Worm (Caenorhabditis elegans): ENCODE measurements around the gene Y55D5A.1.

The Y55D5A.1 gene

DNA sequence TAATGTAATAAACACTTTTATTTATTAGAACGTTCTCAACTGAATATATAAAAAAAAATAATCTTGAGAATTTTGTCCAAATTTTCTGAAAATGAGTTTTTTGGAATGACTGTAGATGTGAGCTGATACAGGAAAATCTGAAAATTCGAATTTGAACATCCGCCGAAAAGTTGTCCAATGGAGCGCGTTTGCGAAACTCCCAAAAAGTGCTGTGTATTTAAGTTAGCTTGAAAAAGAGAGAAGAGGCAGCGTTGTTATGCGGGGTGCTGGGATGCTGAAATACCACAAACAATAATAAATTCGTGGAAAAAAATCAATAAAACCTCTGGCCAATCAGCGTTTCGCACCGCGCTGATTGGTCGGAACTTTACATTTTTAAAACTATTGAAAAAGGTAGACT lies 12.0 kb upstream of the Y55D5A.1 start:
- TF ChIP-seq nhr-10 (tag; optimal IDR thresholded peaks at IDR 0.05) (no peak), ztf-1 (GFP tag; conservative IDR thresholded peaks at IDR 0.05) (no peak), R02D3.7 (tag; optimal IDR thresholded peaks at IDR 0.05) (no peak), F13H6.1 (tag; optimal IDR thresholded peaks at IDR 0.05) (no peak), unc-55 (GFP tag; optimal IDR thresholded peaks at IDR 0.05) (no peak), egl-27 (tag; optimal IDR thresholded peaks at IDR 0.05) (no peak), fos-1 (tag; optimal IDR thresholded peaks at IDR 0.05) (no peak), crh-2 (tag; optimal IDR thresholded peaks at IDR 0.05) (no peak), mab-5 (tag; optimal IDR thresholded peaks at IDR 0.05) (no peak)

DNA sequence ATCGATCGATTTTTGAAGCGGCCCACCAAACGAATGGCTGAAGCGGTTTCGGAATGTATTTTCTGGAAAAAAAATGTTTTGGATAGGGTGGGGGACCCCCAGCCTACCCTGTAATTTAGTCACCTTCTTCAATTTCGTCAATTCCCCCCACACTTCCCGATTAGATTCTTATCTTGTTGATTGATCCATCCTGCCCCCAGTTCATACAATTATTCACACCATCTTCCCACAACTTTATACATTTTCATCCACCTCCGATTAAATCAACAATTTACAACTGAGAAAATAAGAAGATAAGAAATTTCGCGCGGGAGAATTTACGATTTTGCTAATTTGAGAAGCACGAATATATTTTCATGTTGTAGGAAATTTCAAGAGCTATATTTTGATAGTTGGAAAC lies 9.2 kb upstream of the Y55D5A.1 start:
- peak; percentile 88 for TF ChIP-seq ceh-16 (tag; optimal IDR thresholded peaks at IDR 0.05)
- TF ChIP-seq sma-9 (GFP tag; optimal IDR thresholded peaks at IDR 0.05) = no peak
- no peak for TF ChIP-seq sma-9 (tag; optimal IDR thresholded peaks at IDR 0.05)

DNA sequence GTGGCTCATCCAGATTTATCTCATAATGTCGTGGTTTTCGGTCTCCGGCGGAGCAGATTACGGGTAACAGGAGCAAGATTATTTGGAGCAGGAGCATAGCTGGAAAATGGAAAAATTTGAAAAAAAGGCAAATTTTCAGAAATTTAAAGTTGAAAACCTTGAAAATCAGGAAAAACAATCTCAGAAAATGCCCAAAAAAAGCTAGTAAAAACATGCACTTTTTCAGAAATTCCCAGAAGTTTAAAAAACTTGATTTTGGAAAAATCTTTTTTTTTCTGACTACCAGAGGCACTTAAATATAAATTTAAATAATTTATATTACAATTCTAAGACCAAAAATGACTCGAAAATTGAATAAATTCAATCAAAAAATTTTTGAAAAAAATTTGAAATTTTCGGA lies 6.5 kb upstream of the Y55D5A.1 start, which contains the start of gene Y55D5A.3:
Gene Y55D5A.3, minus strand, starts transcription at position 101 of the 400 bp plus-strand sequence.
- TF ChIP-seq snpc-4 (tag; optimal IDR thresholded peaks at IDR 0.05) (no peak), lin-11 (tag; optimal IDR thresholded peaks at IDR 0.05) (no peak), zag-1 (tag; optimal IDR thresholded peaks at IDR 0.05) (no peak), unc-55 (GFP tag; optimal IDR thresholded peaks at IDR 0.05) (no peak), nhr-237 (tag; optimal IDR thresholded peaks at IDR 0.05) (no peak), nhr-25 (tag; optimal IDR thresholded peaks at IDR 0.05) (no peak), aly-2 (tag; optimal IDR thresholded peaks at IDR 0.05) (no peak), nhr-77 (tag; optimal IDR thresholded peaks at IDR 0.05) (no peak), alr-1 (tag; optimal IDR thresholded peaks at IDR 0.05) (no peak), sma-9 (GFP tag; optimal IDR thresholded peaks at IDR 0.05) (no peak), sma-9 (tag; optimal IDR thresholded peaks at IDR 0.05) (no peak), elt-1 (tag; optimal IDR thresholded peaks at IDR 0.05) (no peak), ztf-11 (tag; optimal IDR thresholded peaks at IDR 0.05) (no peak), skn-1 (tag; optimal IDR thresholded peaks at IDR 0.05) (no peak), R02D3.7 (tag; optimal IDR thresholded peaks at IDR 0.05) (no peak), crh-2 (tag; optimal IDR thresholded peaks at IDR 0.05) (no peak), ztf-4 (tag; optimal IDR thresholded peaks at IDR 0.05) (no peak), F13H6.1 (tag; optimal IDR thresholded peaks at IDR 0.05) (no peak)

DNA sequence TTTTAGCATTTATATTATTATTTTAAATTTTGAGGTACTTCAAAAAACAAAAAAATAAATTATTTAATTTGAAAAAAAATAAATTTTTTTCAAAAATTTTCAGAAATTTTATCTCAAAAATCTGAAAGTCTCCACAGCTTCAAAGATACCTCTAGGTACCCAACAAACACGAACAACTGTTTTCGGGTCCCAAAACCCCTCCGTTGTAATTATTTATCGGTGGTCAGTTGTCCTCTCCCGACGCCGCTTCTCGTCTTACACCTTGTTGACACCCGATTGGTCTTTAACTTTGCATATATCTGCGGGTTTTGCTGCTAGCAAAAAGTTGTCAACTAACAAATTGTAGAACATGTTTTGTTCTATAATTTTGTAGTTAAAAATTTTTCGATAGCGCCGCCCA lies 6.0 kb upstream of the Y55D5A.1 start:
- TF ChIP-seq nhr-129 (tag; optimal IDR thresholded peaks at IDR 0.05) (no peak), nhr-6 (tag; optimal IDR thresholded peaks at IDR 0.05) (no peak), F13H6.1 (tag; optimal IDR thresholded peaks at IDR 0.05) (no peak), elt-3 (tag; optimal IDR thresholded peaks at IDR 0.05) (no peak), snpc-4 (tag; optimal IDR thresholded peaks at IDR 0.05) (no peak), lin-13 (GFP tag; optimal IDR thresholded peaks at IDR 0.05) (no peak), crh-2 (tag; optimal IDR thresholded peaks at IDR 0.05) (no peak), lin-39 (tag; optimal IDR thresholded peaks at IDR 0.05) (no peak), sma-9 (GFP tag; optimal IDR thresholded peaks at IDR 0.05) (no peak), sma-9 (tag; optimal IDR thresholded peaks at IDR 0.05) (no peak), R02D3.7 (tag; optimal IDR thresholded peaks at IDR 0.05) (no peak), ceh-16 (tag; optimal IDR thresholded peaks at IDR 0.05) (no peak), egl-27 (tag; optimal IDR thresholded peaks at IDR 0.05) (no peak), gmeb-1 (tag; optimal IDR thresholded peaks at IDR 0.05) (no peak), unc-39 (tag; optimal IDR thresholded peaks at IDR 0.05) (no peak), nhr-237 (tag; optimal IDR thresholded peaks at IDR 0.05) (no peak), sem-4 (tag; optimal IDR thresholded peaks at IDR 0.05) (no peak), lin-11 (tag; optimal IDR thresholded peaks at IDR 0.05) (no peak), aly-2 (tag; optimal IDR thresholded peaks at IDR 0.05) (no peak)

DNA sequence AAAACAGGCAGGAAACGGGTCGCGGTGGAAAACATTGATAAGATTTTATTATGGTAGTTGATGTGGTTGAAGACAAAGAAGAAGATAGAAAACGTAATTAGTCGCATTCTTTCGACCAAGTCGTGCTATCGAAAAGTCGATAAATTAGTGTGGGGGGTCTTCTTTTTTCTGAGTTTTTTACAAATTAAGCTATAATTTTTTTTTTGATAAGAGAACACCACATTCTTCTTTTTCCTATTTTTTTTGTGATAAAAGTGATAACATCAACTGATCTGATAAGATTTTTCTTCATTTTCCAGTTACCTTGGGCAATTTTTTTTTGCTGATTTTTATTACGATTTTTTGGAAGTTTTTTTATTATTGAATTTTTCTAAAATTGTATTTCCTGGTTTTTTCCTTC lies 1.3 kb upstream of the Y55D5A.1 start:
- TF ChIP-seq ztf-11 (tag; optimal IDR thresholded peaks at IDR 0.05) (no peak), C34F6.9 (tag; optimal IDR thresholded peaks at IDR 0.05) (no peak), ztf-1 (GFP tag; conservative IDR thresholded peaks at IDR 0.05) (no peak), lin-11 (tag; optimal IDR thresholded peaks at IDR 0.05) (no peak), sma-9 (GFP tag; optimal IDR thresholded peaks at IDR 0.05) (no peak), sma-9 (tag; optimal IDR thresholded peaks at IDR 0.05) (no peak), nhr-77 (tag; optimal IDR thresholded peaks at IDR 0.05) (no peak), mdl-1 (tag; optimal IDR thresholded peaks at IDR 0.05) (no peak), gmeb-1 (tag; optimal IDR thresholded peaks at IDR 0.05) (no peak), mbf-1 (tag; optimal IDR thresholded peaks at IDR 0.05) (no peak), unc-62 (GFP tag; optimal IDR thresholded peaks at IDR 0.05) (no peak), aly-2 (tag; optimal IDR thresholded peaks at IDR 0.05) (no peak)
